Worm (Caenorhabditis elegans) whole organism, mixed stage, embryonic: Measurements from ENCODE around the gene act-2.
A peak's percentile ranks its signal among the peaks of the same experiment; 100 is the strongest.

Experiments
- bed-3 ChIP-seq: fragments of 200-800 bp; sonication (Bioruptor generic); optimal IDR thresholded peaks from 3 replicates; lab custom pipeline; 2018; ENCODE audit warnings: mild to moderate bottlenecking, missing genetic modification characterization, moderate library complexity, missing compliant biosample characterization
- ceh-39 ChIP-seq: fragments of 150-350 bp; optimal IDR thresholded peaks from 2 replicates; lab custom pipeline; 2014; ENCODE audit warnings: missing biosample characterization, missing genetic modification characterization
- ceh-43 ChIP-seq: fragments of 200-800 bp; sonication (Bioruptor generic); optimal IDR thresholded peaks from 2 replicates; lab custom pipeline; 2018; ENCODE audit warnings: mild to moderate bottlenecking, missing genetic modification characterization, moderate library complexity, missing compliant biosample characterization
- ceh-83 ChIP-seq: fragments of 200-800 bp; sonication (Bioruptor generic); optimal IDR thresholded peaks from 2 replicates; lab custom pipeline; 2018; ENCODE audit warnings: mild to moderate bottlenecking, missing genetic modification characterization, missing compliant biosample characterization
- ces-1 ChIP-seq: fragments of 150-350 bp; optimal IDR thresholded peaks from 2 replicates; lab custom pipeline; 2014; ENCODE audit warnings: missing biosample characterization, missing genetic modification reagents, missing genetic modification characterization
- drap-1 ChIP-seq: fragments of 200-800 bp; sonication (Bioruptor generic); optimal IDR thresholded peaks from 3 replicates; lab custom pipeline; 2018; ENCODE audit warnings: mild to moderate bottlenecking, missing genetic modification characterization, missing compliant biosample characterization
- elt-1 ChIP-seq: sonication (generic microtip); optimal IDR thresholded peaks from 2 replicates; lab custom pipeline; 2017; ENCODE audit warnings: missing genetic modification characterization, mild to moderate bottlenecking, missing compliant biosample characterization, antibody characterized with exemption, moderate library complexity, borderline replicate concordance; ENCODE audit not compliant: insufficient read depth
- elt-3 ChIP-seq: fragments of 150-350 bp; optimal IDR thresholded peaks from 2 replicates; lab custom pipeline; 2014; ENCODE audit warnings: missing biosample characterization, missing genetic modification characterization
- flh-1 ChIP-seq: fragments of 200-800 bp; sonication (Bioruptor generic); optimal IDR thresholded peaks from 2 replicates; lab custom pipeline; 2018; ENCODE audit warnings: mild to moderate bottlenecking, missing genetic modification characterization, moderate library complexity, missing compliant biosample characterization
- ham-2 ChIP-seq: fragments of 200-800 bp; sonication (Bioruptor generic); optimal IDR thresholded peaks from 2 replicates; lab custom pipeline; 2018; ENCODE audit warnings: mild to moderate bottlenecking, missing genetic modification characterization, missing compliant biosample characterization
- hlh-1 ChIP-seq: fragments of 150-350 bp; optimal IDR thresholded peaks from 2 replicates; lab custom pipeline; 2014; ENCODE audit warnings: missing biosample characterization, missing genetic modification reagents, missing genetic modification characterization
- lin-32 ChIP-seq: fragments of 200-800 bp; sonication (Bioruptor generic); optimal IDR thresholded peaks from 2 replicates; lab custom pipeline; 2018; ENCODE audit warnings: mild to moderate bottlenecking, missing genetic modification characterization, missing compliant biosample characterization
- mab-5 ChIP-seq: fragments of 150-350 bp; optimal IDR thresholded peaks from 2 replicates; lab custom pipeline; 2014; ENCODE audit warnings: missing biosample characterization, missing genetic modification characterization
- mep-1 ChIP-seq: fragments of 150-350 bp; optimal IDR thresholded peaks from 2 replicates; lab custom pipeline; 2017; ENCODE audit warnings: missing biosample characterization, missing genetic modification reagents, missing genetic modification characterization, inconsistent platforms
- mls-2 ChIP-seq: sonication (generic microtip); optimal IDR thresholded peaks from 2 replicates; lab custom pipeline; 2016; ENCODE audit warnings: mild to moderate bottlenecking, missing genetic modification characterization, moderate library complexity, missing compliant biosample characterization
- nhr-12 ChIP-seq: fragments of 150-350 bp; optimal IDR thresholded peaks from 2 replicates; lab custom pipeline; 2014; ENCODE audit warnings: missing biosample characterization, missing genetic modification characterization
- nhr-2 ChIP-seq: fragments of 150-350 bp; optimal IDR thresholded peaks from 2 replicates; lab custom pipeline; 2014; ENCODE audit warnings: missing biosample characterization, missing genetic modification characterization
- nhr-237 ChIP-seq: fragments of 150-350 bp; optimal IDR thresholded peaks from 2 replicates; lab custom pipeline; 2014; ENCODE audit warnings: missing biosample characterization, missing genetic modification characterization
- nhr-76 ChIP-seq: sonication (generic microtip); optimal IDR thresholded peaks from 2 replicates; lab custom pipeline; 2017; ENCODE audit warnings: missing biosample characterization, missing genetic modification characterization
- pha-4 ChIP-seq: fragments of 150-350 bp; optimal IDR thresholded peaks from 2 replicates; lab custom pipeline; 2018; ENCODE audit warnings: missing biosample characterization, missing genetic modification reagents, missing genetic modification characterization
- sem-2 ChIP-seq: fragments of 200-800 bp; sonication (Bioruptor generic); optimal IDR thresholded peaks from 2 replicates; lab custom pipeline; 2018; ENCODE audit warnings: mild to moderate bottlenecking, missing genetic modification characterization, missing compliant biosample characterization
- snpc-4 ChIP-seq: fragments of 150-350 bp; optimal IDR thresholded peaks from 2 replicates; lab custom pipeline; 2014; ENCODE audit warnings: missing biosample characterization, missing genetic modification characterization
- sptf-1 ChIP-seq: sonication (generic microtip); optimal IDR thresholded peaks from 2 replicates; lab custom pipeline; 2017; ENCODE audit warnings: mild to moderate bottlenecking, missing genetic modification characterization, moderate library complexity, missing compliant biosample characterization
- unc-120 ChIP-seq: sonication (generic microtip); optimal IDR thresholded peaks from 2 replicates; lab custom pipeline; 2017; ENCODE audit warnings: missing genetic modification characterization, missing compliant biosample characterization; ENCODE audit not compliant: poor library complexity, severe bottlenecking
- unc-39 ChIP-seq: fragments of 150-350 bp; optimal IDR thresholded peaks from 2 replicates; lab custom pipeline; 2014; ENCODE audit warnings: missing biosample characterization, missing genetic modification characterization
- unc-62 ChIP-seq: fragments of 150-350 bp; optimal IDR thresholded peaks from 2 replicates; lab custom pipeline; 2014; ENCODE audit warnings: missing biosample characterization, missing genetic modification reagents, missing genetic modification characterization
- zip-8 ChIP-seq: fragments of 150-350 bp; optimal IDR thresholded peaks from 2 replicates; lab custom pipeline; 2014; ENCODE audit warnings: missing biosample characterization, missing genetic modification characterization
- ztf-11 ChIP-seq: fragments of 150-350 bp; optimal IDR thresholded peaks from 2 replicates; lab custom pipeline; 2014; ENCODE audit warnings: missing biosample characterization, missing genetic modification characterization

Gene act-2

DNA sequence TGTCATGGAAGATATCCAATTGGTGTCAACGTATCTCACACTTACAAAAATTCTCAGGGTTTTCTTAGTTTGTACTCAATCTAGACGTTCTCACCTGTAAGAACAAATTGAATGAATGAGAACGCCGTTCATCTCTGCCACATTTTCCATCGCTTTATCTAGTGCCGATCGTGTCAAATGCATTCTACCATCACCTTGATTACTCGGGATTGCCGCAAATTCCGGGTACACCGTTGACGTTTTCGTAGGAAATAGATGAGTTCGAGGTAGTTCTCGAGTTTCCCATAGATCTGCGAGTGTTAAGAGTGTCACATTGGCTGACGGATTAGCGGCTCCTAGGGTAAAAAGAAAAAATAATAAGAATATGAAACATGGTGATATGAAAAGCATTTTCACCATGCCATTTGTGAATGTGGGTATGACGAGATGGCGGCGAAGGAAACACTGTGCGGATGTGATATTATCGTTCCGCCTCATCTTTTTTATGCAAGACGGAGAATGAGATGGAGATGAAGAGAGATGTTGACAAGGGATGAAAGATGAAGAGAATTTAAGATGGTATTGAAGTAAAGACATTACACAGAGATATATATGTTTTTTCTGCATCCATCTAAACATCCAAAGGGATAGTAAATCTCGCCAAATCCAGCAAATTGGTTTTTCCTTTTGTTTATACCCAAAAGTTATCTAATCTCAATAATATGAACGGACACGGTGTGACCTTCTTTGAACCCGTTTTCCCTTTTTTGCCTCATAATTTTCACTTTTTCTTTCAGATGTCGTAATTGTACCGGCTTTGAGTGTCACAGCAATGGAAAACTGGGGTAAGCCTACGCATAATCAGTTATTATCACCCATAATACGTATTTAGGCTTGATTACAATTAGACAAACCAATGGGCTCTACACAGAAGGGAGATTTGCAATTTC, 15.5 kb upstream of the act-2 start, which contains the start of gene lact-8:
Gene lact-8, minus strand, starts transcription at position 445 of the 929 bp plus-strand sequence.
- TF ChIP-seq ceh-43 (GFP tag; lab: Kevin White, UChicago) (no peak), lin-32 (GFP tag; lab: Kevin White, UChicago) (no peak), ces-1 (GFP tag; lab: Kevin White, UChicago) (no peak), mls-2 (tag; lab: Kevin White, UChicago) (no peak), elt-1 (peak; percentile 90)
- TF ChIP-seq, all 35 proteins: peak for 1

DNA sequence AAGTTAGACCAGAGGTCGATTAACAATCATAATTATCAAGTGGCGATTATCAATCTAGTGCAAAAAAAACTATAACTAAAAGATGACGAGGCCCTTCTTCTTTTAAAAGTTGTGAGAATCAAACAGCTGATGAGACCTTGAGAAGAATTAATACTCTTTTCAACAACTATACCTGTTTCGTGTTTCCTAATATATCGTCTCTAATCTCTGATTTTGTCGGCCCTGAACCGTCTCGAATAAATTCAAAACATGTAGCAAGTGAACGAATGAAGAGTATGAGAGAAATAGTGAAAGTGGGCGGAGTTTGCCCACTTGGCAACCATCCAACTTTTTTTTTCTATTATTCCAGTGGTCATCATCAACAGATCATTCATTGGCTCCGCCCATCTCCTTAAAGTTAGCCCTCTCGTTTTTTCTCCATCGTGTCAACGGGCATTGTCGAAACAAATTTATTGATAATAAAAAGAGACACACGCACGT, 9.6 kb upstream of the act-2 start, which contains the start of gene Y42A5A.1:
Gene Y42A5A.1, plus strand, starts transcription at position 430 of the 480 bp plus-strand sequence.
- TF ChIP-seq elt-3 (tag; lab: Kevin White, UChicago) (no peak), bed-3 (GFP tag; lab: Kevin White, UChicago) (no peak), unc-62 (GFP tag; lab: Kevin White, UChicago) (no peak), zip-8 (tag; lab: Kevin White, UChicago) (no peak), ztf-11 (no peak), unc-39 (tag; lab: Kevin White, UChicago) (no peak)

- TF ChIP-seq nhr-2 (tag; lab: Kevin White, UChicago) (no peak), nhr-76 (tag; lab: Kevin White, UChicago) (no peak), mls-2 (tag; lab: Kevin White, UChicago) (no peak), unc-39 (tag; lab: Kevin White, UChicago) (no peak), elt-3 (tag; lab: Kevin White, UChicago) (no peak), ces-1 (GFP tag; lab: Kevin White, UChicago) (no peak), drap-1 (GFP tag; lab: Kevin White, UChicago) (no peak), mab-5 (tag; lab: Kevin White, UChicago) (no peak), elt-1 (no peak), nhr-12 (tag; lab: Kevin White, UChicago) (no peak), flh-1 (GFP tag; lab: Kevin White, UChicago) (no peak), ceh-43 (GFP tag; lab: Kevin White, UChicago) (no peak), mep-1 (tag; lab: Kevin White, UChicago) (no peak), snpc-4 (tag; lab: Kevin White, UChicago) (no peak), bed-3 (GFP tag; lab: Kevin White, UChicago) (no peak), nhr-237 (tag; lab: Kevin White, UChicago) (no peak), unc-62 (GFP tag; lab: Kevin White, UChicago) (no peak), ceh-83 (GFP tag; lab: Kevin White, UChicago) (no peak), hlh-1 (tag; lab: Kevin White, UChicago) (no peak)
These were observed 9.2 kb upstream of the act-2 start for ce11 chrV:11087119-11087518.

ce11 chrV:11083691-11084090, 5.7 kb upstream of the act-2 start:
- no peak for TF ChIP-seq bed-3 (GFP tag; lab: Kevin White, UChicago)
- TF ChIP-seq pha-4 (tag; lab: Kevin White, UChicago), result no peak
- TF ChIP-seq mab-5 (tag; lab: Kevin White, UChicago), result peak; percentile 74
- no peak for TF ChIP-seq nhr-76 (tag; lab: Kevin White, UChicago)
- TF ChIP-seq unc-62 (GFP tag; lab: Kevin White, UChicago), result peak; percentile 70
- peak; percentile 21 for TF ChIP-seq ham-2 (GFP tag; lab: Kevin White, UChicago)
- peak; percentile 75 for TF ChIP-seq nhr-237 (tag; lab: Kevin White, UChicago)
- peak; percentile 24 for TF ChIP-seq elt-1
- peak; percentile 85 for TF ChIP-seq hlh-1 (tag; lab: Kevin White, UChicago)
- peak; percentile 90 for TF ChIP-seq unc-120 (tag; lab: Kevin White, UChicago)
- no peak for TF ChIP-seq sptf-1 (tag; lab: Kevin White, UChicago)
- TF ChIP-seq ceh-39 (tag; lab: Kevin White, UChicago), result peak; percentile 26
- TF ChIP-seq ces-1 (GFP tag; lab: Kevin White, UChicago), result no peak
- TF ChIP-seq unc-39 (tag; lab: Kevin White, UChicago), result no peak
- TF ChIP-seq zip-8 (tag; lab: Kevin White, UChicago), result peak; percentile 95
- no peak for TF ChIP-seq sem-2
